Fruit fly (Drosophila melanogaster): ENCODE data around the gene Ada2b.

Gene Ada2b

dm6 chr3R:8251532-8251931 lies 11.2 kb upstream of the Ada2b start (continued):
- TF ChIP-seq CG6254 (GFP tag; optimal IDR thresholded peaks at IDR 0.05) (peak; percentile 7), CG43689 (GFP tag; IDR thresholded peaks at IDR 0.05) (no peak), Drgx (GFP tag; IDR thresholded peaks at IDR 0.05) (no peak), CG2202 (tag; optimal IDR thresholded peaks at IDR 0.05) (no peak), Nf-YC (tag; optimal IDR thresholded peaks at IDR 0.05) (no peak), dan (GFP tag; IDR thresholded peaks at IDR 0.05) (no peak), CG3065 (GFP tag; optimal IDR thresholded peaks at IDR 0.05) (no peak), CG11456 (GFP tag; IDR thresholded peaks at IDR 0.05) (no peak), da (GFP tag; optimal IDR thresholded peaks at IDR 0.05) (no peak), Fer2 (tag; optimal IDR thresholded peaks at IDR 0.05) (no peak), Ets65A (GFP tag) (peak; percentile 43), cad (GFP tag; optimal IDR thresholded peaks at IDR 0.05) (peak; percentile 36), bcd (GFP tag; optimal IDR thresholded peaks at IDR 0.05) (no peak), CG10431 (GFP tag; optimal IDR thresholded peaks at IDR 0.05) (peak; percentile 58), sc (optimal IDR thresholded peaks at IDR 0.05) (no peak), sc (GFP tag; optimal IDR thresholded peaks at IDR 0.05) (no peak)

- TF ChIP-seq CG11504 (tag; optimal IDR thresholded peaks at IDR 0.05) (peak; percentile 59), Jarid2 (GFP tag; optimal IDR thresholded peaks at IDR 0.05) (peak; percentile 65), bowl (GFP tag; IDR thresholded peaks at IDR 0.05) (peak; percentile 17; the same call in 1 of the 2 replicates), vvl (GFP tag; IDR thresholded peaks at IDR 0.05) (0 out of 2 replicates have a peak, but pooled peaks have one; percentile 10), sens (GFP tag) (peak; percentile 16), CG34422 (GFP tag; IDR thresholded peaks at IDR 0.05) (peak; percentile 18; the same call in 1 of the 3 replicates), Dip2 (GFP tag; IDR thresholded peaks at IDR 0.05) (no peak), CG1529 (GFP tag; optimal IDR thresholded peaks at IDR 0.05) (peak; percentile 69), CG14860 (GFP tag; IDR thresholded peaks at IDR 0.05; ENCODE audit: partially characterized antibody) (no peak), CG8290 (GFP tag; optimal IDR thresholded peaks at IDR 0.05) (no peak), CG8290 (tag; optimal IDR thresholded peaks at IDR 0.05) (peak in 1 of 2 experiments; percentile 15), Hr3 (GFP tag; optimal IDR thresholded peaks at IDR 0.05) (no peak), E2f1 (GFP tag; IDR thresholded peaks at IDR 0.05) (0 out of 2 replicates have a peak, but pooled peaks have one; percentile 23), Trl (optimal IDR thresholded peaks at IDR 0.05) (peak in 1 of 2 experiments; percentile 20), Trl (GFP tag; optimal IDR thresholded peaks at IDR 0.05) (no peak), Deaf1 (tag; optimal IDR thresholded peaks at IDR 0.05) (peak; percentile 95), chinmo (GFP tag; IDR thresholded peaks at IDR 0.05; ENCODE audit: partially characterized antibody) (0 out of 4 replicates have a peak, but pooled peaks have one; percentile 35), CG13287 (GFP tag; IDR thresholded peaks at IDR 0.05; ENCODE audit: partially characterized antibody) (0 out of 2 replicates have a peak, but pooled peaks have one; percentile 11), prd (optimal IDR thresholded peaks at IDR 0.05) (no peak), prd (GFP tag; IDR thresholded peaks at IDR 0.05) (no peak), CG3065 (GFP tag; optimal IDR thresholded peaks at IDR 0.05) (no peak)
Measured at dm6 chr3R:8250166-8250733, 9.9 kb upstream of the Ada2b start, which contains the start of gene mtg. TSS of gene mtg (plus strand) at chr3R:8250497.

- TF ChIP-seq al (GFP tag; IDR thresholded peaks at IDR 0.05): no peak
- no peak for TF ChIP-seq CG5245 (GFP tag; optimal IDR thresholded peaks at IDR 0.05)
- TF ChIP-seq CG17328 (GFP tag; IDR thresholded peaks at IDR 0.05): no peak
- no peak for TF ChIP-seq CG11696 (GFP tag; IDR thresholded peaks at IDR 0.05)
- no peak for TF ChIP-seq Atf-2 (GFP tag; optimal IDR thresholded peaks at IDR 0.05)
- TF ChIP-seq Nf-YA (GFP tag; IDR thresholded peaks at IDR 0.05): no peak
- TF ChIP-seq CG15696 (tag; optimal IDR thresholded peaks at IDR 0.05): no peak
- TF ChIP-seq sqz (GFP tag; optimal IDR thresholded peaks at IDR 0.05): no peak
Measured at dm6 chr3R:8248138-8248537, 7.8 kb upstream of the Ada2b start, which contains the start of gene CG15864. TSS of gene CG15864 (plus strand) at chr3R:8248438.

All from whole organism, embryonic.